Worm (Caenorhabditis elegans) whole organism, L4 larva: Measurements from ENCODE around the gene clc-17.

Experiments
- zip-11 ChIP-seq: fragments of 200-800 bp; sonication (Bioruptor generic); IDR thresholded peaks from 2 replicates; pipeline ENCODE4 v1.3.6; 2022; ENCODE audit warnings: missing genetic modification characterization, missing compliant biosample characterization

Gene clc-17

DNA sequence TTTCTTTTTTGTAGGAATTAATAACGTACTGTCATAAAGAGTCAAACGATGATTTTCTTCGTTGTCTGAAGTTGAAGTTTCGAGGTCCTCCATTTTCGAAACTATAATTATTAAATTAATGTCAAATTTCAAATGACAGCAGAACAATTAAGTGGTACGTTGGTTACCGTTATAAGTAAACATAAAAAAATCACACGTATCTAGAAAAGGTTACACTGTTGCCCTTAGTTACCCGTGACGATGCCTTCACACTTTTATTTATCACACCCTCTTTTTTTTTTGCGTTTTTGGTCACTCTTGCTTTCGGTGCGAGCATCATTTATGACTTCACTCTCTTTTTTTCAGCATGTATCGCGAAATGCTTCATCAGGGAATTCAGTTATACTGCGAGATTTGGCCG lies 45.5 kb downstream of the clc-17 start, which contains the start of the genes C05C9.3 and C05C9.2 (continued):
- no peak for TF ChIP-seq zip-11 (GFP tag; lab: Robert Waterston, UW)
